Fruit fly (Drosophila melanogaster) whole organism, embryonic: ENCODE data around the gene CG8814.
A peak's percentile ranks its signal among the peaks of the same experiment; 100 is the strongest.

ENCODE experiments used
- ATbp ChIP-seq: fragments of 200-800 bp; sonication (Bioruptor generic); optimal IDR thresholded peaks from 2 replicates; lab custom pipeline; 2017; ENCODE audit warnings: missing biosample characterization, mild to moderate bottlenecking, missing genetic modification characterization, missing genetic modification reagents
- BEAF-32 ChIP-seq: fragments of 200-800 bp; sonication (Bioruptor generic); optimal IDR thresholded peaks from 3 replicates; lab custom pipeline; 2017; ENCODE audit warnings: missing biosample characterization, missing genetic modification characterization, mild to moderate bottlenecking, moderate library complexity, missing genetic modification reagents
- C15 ChIP-seq: fragments of 200-800 bp; sonication (Bioruptor generic); IDR thresholded peaks from 3 replicates; pipeline ENCODE4 v1.3.6; 2022; ENCODE audit warnings: missing biosample characterization, missing genetic modification characterization
- CG1024 ChIP-seq: fragments of 200-800 bp; sonication (Bioruptor generic); IDR thresholded peaks from 2 replicates; pipeline ENCODE4 v1.3.6; 2022; ENCODE audit warnings: missing biosample characterization, missing genetic modification characterization
- CG10431 ChIP-seq: fragments of 200-800 bp; sonication (Bioruptor generic); optimal IDR thresholded peaks from 3 replicates; lab custom pipeline; 2018; ENCODE audit warnings: missing biosample characterization, mild to moderate bottlenecking, missing genetic modification characterization
- CG11504 ChIP-seq: fragments of 200-800 bp; sonication (Bioruptor generic); optimal IDR thresholded peaks from 3 replicates; lab custom pipeline; 2019; ENCODE audit warnings: missing biosample characterization, mild to moderate bottlenecking, missing genetic modification characterization, moderate library complexity
- CG11695 ChIP-seq: fragments of 200-800 bp; sonication (Bioruptor generic); IDR thresholded peaks from 3 replicates; pipeline ENCODE4 v1.3.6; 2022; ENCODE audit warnings: missing biosample characterization, missing genetic modification characterization
- CG12155 ChIP-seq: fragments of 200-800 bp; sonication (Bioruptor generic); optimal IDR thresholded peaks from 3 replicates; lab custom pipeline; 2016; ENCODE audit warnings: missing biosample characterization, missing genetic modification characterization
- CG12769 ChIP-seq: fragments of 200-800 bp; sonication (Bioruptor generic); optimal IDR thresholded peaks from 2 replicates; lab custom pipeline; 2019; ENCODE audit warnings: missing biosample characterization, mild to moderate bottlenecking, missing genetic modification characterization, moderate library complexity
- CG13424 ChIP-seq: fragments of 200-800 bp; sonication (Bioruptor generic); optimal IDR thresholded peaks from 2 replicates; lab custom pipeline; 2019; ENCODE audit warnings: missing biosample characterization, mild to moderate bottlenecking, missing genetic modification characterization, moderate library complexity
- CG13624 ChIP-seq: fragments of 200-800 bp; sonication (Bioruptor generic); optimal IDR thresholded peaks from 2 replicates; lab custom pipeline; 2016; ENCODE audit warnings: missing biosample characterization, missing genetic modification characterization
- CG13775 ChIP-seq: fragments of 200-800 bp; sonication (Bioruptor generic); optimal IDR thresholded peaks from 3 replicates; lab custom pipeline; 2017; ENCODE audit warnings: missing biosample characterization, mild to moderate bottlenecking, missing genetic modification characterization
- CG18262 ChIP-seq: fragments of 200-800 bp; optimal IDR thresholded peaks from 3 replicates; lab custom pipeline; 2019; ENCODE audit warnings: missing biosample characterization, mild to moderate bottlenecking, missing genetic modification characterization, moderate library complexity
- CG18476 ChIP-seq: fragments of 200-800 bp; sonication (Bioruptor generic); optimal IDR thresholded peaks from 2 replicates; lab custom pipeline; 2016; ENCODE audit warnings: missing biosample characterization, mild to moderate bottlenecking, missing genetic modification characterization
- CG2120 ChIP-seq: fragments of 200-800 bp; sonication (Bioruptor generic); optimal IDR thresholded peaks from 3 replicates; lab custom pipeline; 2016; ENCODE audit warnings: missing biosample characterization, missing genetic modification characterization
- CG30403 ChIP-seq: fragments of 200-800 bp; sonication (Bioruptor generic); optimal IDR thresholded peaks from 3 replicates; lab custom pipeline; 2016; ENCODE audit warnings: missing biosample characterization, missing genetic modification characterization
- CG31365 ChIP-seq: fragments of 200-800 bp; sonication (Bioruptor generic); optimal IDR thresholded peaks from 2 replicates; lab custom pipeline; 2018; ENCODE audit warnings: missing biosample characterization, mild to moderate bottlenecking, missing genetic modification characterization
- CG6854 ChIP-seq: fragments of 200-800 bp; sonication (Bioruptor generic); optimal IDR thresholded peaks from 3 replicates; lab custom pipeline; 2017; ENCODE audit warnings: missing biosample characterization, mild to moderate bottlenecking, missing genetic modification characterization
- CG7372 ChIP-seq: fragments of 200-800 bp; sonication (Bioruptor generic); IDR thresholded peaks from 2 replicates; pipeline ENCODE4 v1.3.6; 2022; ENCODE audit warnings: missing biosample characterization, missing genetic modification characterization
- CG9797 ChIP-seq: fragments of 200-800 bp; sonication (Bioruptor generic); optimal IDR thresholded peaks from 3 replicates; lab custom pipeline; 2018; ENCODE audit warnings: missing biosample characterization, mild to moderate bottlenecking, missing genetic modification characterization
- E2f2 ChIP-seq: fragments of 200-800 bp; sonication (Bioruptor generic); IDR thresholded peaks from 2 replicates; pipeline ENCODE4 v1.3.6; 2022; ENCODE audit warnings: missing biosample characterization, missing genetic modification characterization
- Gug ChIP-seq: fragments of 200-800 bp; sonication (Bioruptor generic); IDR thresholded peaks from 4 replicates; pipeline ENCODE4 v1.3.6; 2022; ENCODE audit warnings: missing biosample characterization, missing genetic modification characterization
- HLH3B ChIP-seq: fragments of 200-800 bp; sonication (Bioruptor generic); IDR thresholded peaks from 2 replicates; pipeline ENCODE4 v1.3.6; 2022; ENCODE audit warnings: missing biosample characterization, missing genetic modification characterization
- Hr78 ChIP-seq, 2 experiments: fragments of 200-800 bp in 1 of 2; fragments of >200 bp in 1 of 2; sonication (Bioruptor generic) in 1 of 2; optimal IDR thresholded peaks; 2 replicates each; lab custom pipeline; 2017 to 2019; ENCODE audit warnings: missing biosample characterization in 2 of 2, missing genetic modification characterization in 2 of 2, mild to moderate bottlenecking in 1 of 2, moderate library complexity in 1 of 2
- Lim3 ChIP-seq: fragments of 200-800 bp; sonication (Bioruptor generic); IDR thresholded peaks from 2 replicates; pipeline ENCODE4 v1.3.6; 2022; ENCODE audit warnings: missing biosample characterization, missing genetic modification characterization
- Lpt ChIP-seq: fragments of >200 bp; optimal IDR thresholded peaks from 2 replicates; lab custom pipeline; 2018; ENCODE audit warnings: missing biosample characterization, missing genetic modification characterization
- MESR4 ChIP-seq: fragments of 200-800 bp; sonication (Bioruptor generic); optimal IDR thresholded peaks from 2 replicates; lab custom pipeline; 2018; ENCODE audit warnings: missing biosample characterization, mild to moderate bottlenecking, missing genetic modification characterization, moderate library complexity
- Mrtf ChIP-seq: fragments of 200-800 bp; sonication (Bioruptor generic); IDR thresholded peaks from 3 replicates; pipeline ENCODE4 v1.3.6; 2022; ENCODE audit warnings: missing biosample characterization, missing genetic modification characterization
- Oli ChIP-seq: fragments of 200-800 bp; sonication (Bioruptor generic); optimal IDR thresholded peaks from 2 replicates; lab custom pipeline; 2018; ENCODE audit warnings: missing biosample characterization, mild to moderate bottlenecking, missing genetic modification characterization, moderate library complexity
- Ptx1 ChIP-seq: fragments of 200-800 bp; sonication (Bioruptor generic); IDR thresholded peaks from 2 replicates; pipeline ENCODE4 v1.3.6; 2022; ENCODE audit warnings: missing biosample characterization, missing genetic modification characterization
- Side ChIP-seq: fragments of 200-800 bp; sonication (Bioruptor generic); optimal IDR thresholded peaks from 2 replicates; lab custom pipeline; 2016; ENCODE audit warnings: missing biosample characterization, missing genetic modification characterization
- Sox100B ChIP-seq: fragments of 200-800 bp; sonication (Bioruptor generic); optimal IDR thresholded peaks from 3 replicates; lab custom pipeline; 2018; ENCODE audit warnings: missing biosample characterization, mild to moderate bottlenecking, missing genetic modification characterization
- btn ChIP-seq: fragments of 200-800 bp; sonication (Bioruptor generic); optimal IDR thresholded peaks from 2 replicates; lab custom pipeline; 2016; ENCODE audit warnings: missing biosample characterization, missing genetic modification characterization
- chif ChIP-seq, 2 experiments: fragments of 200-800 bp; sonication (Bioruptor generic); optimal IDR thresholded peaks; 3 replicates each; lab custom pipeline; 2016; ENCODE audit warnings: missing biosample characterization in 2 of 2, missing genetic modification characterization in 2 of 2
- crc ChIP-seq: fragments of 200-800 bp; sonication (Bioruptor generic); optimal IDR thresholded peaks from 2 replicates; lab custom pipeline; 2016; ENCODE audit warnings: missing biosample characterization, missing genetic modification characterization
- dmrt99B ChIP-seq: fragments of 200-800 bp; sonication (Bioruptor generic); optimal IDR thresholded peaks from 2 replicates; lab custom pipeline; 2018; ENCODE audit warnings: missing biosample characterization, mild to moderate bottlenecking, missing genetic modification characterization, moderate library complexity
- esg ChIP-seq: fragments of 200-800 bp; sonication (Bioruptor generic); conservative IDR thresholded peaks from 2 replicates; pipeline ENCODE4 v1.3.6; 2022; ENCODE audit warnings: missing biosample characterization, missing genetic modification characterization
- grau ChIP-seq: fragments of 200-800 bp; optimal IDR thresholded peaks from 3 replicates; lab custom pipeline; 2019; ENCODE audit warnings: missing biosample characterization, mild to moderate bottlenecking, missing genetic modification characterization, moderate library complexity
- ind ChIP-seq: fragments of 200-800 bp; sonication (Bioruptor generic); optimal IDR thresholded peaks from 3 replicates; lab custom pipeline; 2016; ENCODE audit warnings: missing biosample characterization, missing genetic modification characterization
- lov ChIP-seq, 2 experiments: fragments of 200-800 bp in 1 of 2; fragments of >200 bp in 1 of 2; sonication (Bioruptor generic) in 1 of 2; IDR thresholded peaks in 1 of 2; optimal IDR thresholded peaks in 1 of 2; 2 replicates in 1 of 2; 3 replicates in 1 of 2; pipeline versions ENCODE4 v1.3.6 to Lab custom; 2017 to 2022; ENCODE audit warnings: missing biosample characterization in 1 of 2, missing genetic modification characterization in 1 of 2
- pnt ChIP-seq: fragments of 200-800 bp; sonication (Bioruptor generic); optimal IDR thresholded peaks from 3 replicates; lab custom pipeline; 2016; ENCODE audit warnings: missing biosample characterization, missing genetic modification characterization
- pum ChIP-seq: fragments of 200-800 bp; sonication (Bioruptor generic); optimal IDR thresholded peaks from 2 replicates; lab custom pipeline; 2016; ENCODE audit warnings: missing biosample characterization, missing genetic modification characterization
- repo ChIP-seq: fragments of 200-800 bp; sonication (Bioruptor generic); optimal IDR thresholded peaks from 2 replicates; lab custom pipeline; 2016; ENCODE audit warnings: missing biosample characterization, missing genetic modification characterization
- sd ChIP-seq: fragments of 200-800 bp; sonication (Bioruptor generic); optimal IDR thresholded peaks from 3 replicates; lab custom pipeline; 2018; ENCODE audit warnings: missing biosample characterization, mild to moderate bottlenecking, missing genetic modification characterization, moderate library complexity
- seq ChIP-seq: fragments of 200-800 bp; sonication (Bioruptor generic); IDR thresholded peaks from 2 replicates; pipeline ENCODE4 v1.3.6; 2022; ENCODE audit warnings: missing biosample characterization, missing genetic modification characterization
- tin ChIP-seq: fragments of 200-800 bp; sonication (Bioruptor generic); optimal IDR thresholded peaks from 3 replicates; lab custom pipeline; 2016; ENCODE audit warnings: missing biosample characterization, missing genetic modification characterization
- tll ChIP-seq, 2 experiments: fragments of 200-800 bp in 1 of 2; fragments of >200 bp in 1 of 2; sonication (Bioruptor generic) in 1 of 2; optimal IDR thresholded peaks; 2 replicates each; lab custom pipeline; 2017 to 2019; ENCODE audit warnings: missing biosample characterization in 2 of 2, missing genetic modification characterization in 2 of 2, mild to moderate bottlenecking in 1 of 2, moderate library complexity in 1 of 2
- zf30C ChIP-seq: fragments of 200-800 bp; sonication (Bioruptor generic); optimal IDR thresholded peaks from 3 replicates; lab custom pipeline; 2018; ENCODE audit warnings: missing biosample characterization, mild to moderate bottlenecking, missing genetic modification characterization

Gene CG8814

DNA sequence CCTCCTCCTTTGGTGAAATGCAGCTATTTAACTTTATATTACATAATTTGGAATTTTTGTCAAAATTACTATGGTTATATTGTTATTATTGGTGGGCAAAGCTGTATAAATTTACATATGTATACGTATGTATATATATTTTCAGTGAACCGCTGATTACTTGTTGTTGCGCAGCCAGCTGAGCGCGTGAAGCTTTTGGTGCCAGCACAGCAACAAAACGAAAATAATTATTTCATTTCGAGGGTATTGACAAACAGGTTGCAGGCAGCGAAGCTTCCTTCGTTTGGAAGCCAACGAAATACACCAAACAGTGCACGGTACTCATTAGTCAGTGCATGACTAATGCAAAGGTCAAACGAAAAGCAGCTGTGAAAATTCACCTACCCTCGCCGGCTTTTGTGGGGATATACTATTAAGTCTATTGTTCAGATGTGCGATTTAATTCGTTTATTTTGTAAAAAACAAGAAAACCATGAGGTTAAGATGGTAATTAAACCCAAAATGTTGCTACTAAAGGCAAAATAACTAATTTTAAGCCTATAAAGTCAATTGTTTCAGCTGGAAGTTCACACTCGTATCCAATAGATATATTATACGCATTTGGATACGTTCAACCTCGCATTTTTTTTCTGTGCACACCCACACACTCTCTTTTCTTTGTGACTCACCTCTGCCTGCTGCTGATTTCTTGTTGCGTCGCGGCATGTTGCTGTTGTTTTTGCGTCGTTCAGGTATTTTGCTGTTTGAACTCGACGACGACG lies 1.5 kb upstream of the CG8814 start (continued):
- TF ChIP-seq CG11695 (GFP tag; lab: Robert Waterston, UW) (0 out of 3 replicates have a peak, but pooled peaks have one; percentile 49), Gug (GFP tag; lab: Robert Waterston, UW) (peak; percentile 9; the same call in 1 of the 4 replicates), CG1024 (GFP tag; lab: Robert Waterston, UW) (0 out of 2 replicates have a peak, but pooled peaks have one; percentile 23), tin (peak; percentile 39), Hr78 (GFP tag; optimal IDR thresholded peaks at IDR 0.05; lab: Kevin White, UChicago) (peak in 1 of 2 experiments; percentile 66), pum (peak; percentile 12), CG31365 (no peak), CG11504 (tag; lab: Kevin White, UChicago) (peak; percentile 39), CG6854 (GFP tag; lab: Kevin White, UChicago) (peak; percentile 65), CG7372 (GFP tag; lab: Robert Waterston, UW) (no peak), C15 (GFP tag; lab: Robert Waterston, UW) (no peak), CG10431 (GFP tag; lab: Kevin White, UChicago) (no peak), repo (GFP tag; lab: Kevin White, UChicago) (no peak), Lim3 (GFP tag; lab: Robert Waterston, UW) (no peak), CG12769 (no peak), CG18262 (tag; lab: Kevin White, UChicago) (peak; percentile 1), seq (GFP tag; lab: Robert Waterston, UW) (0 out of 2 replicates have a peak, but pooled peaks have one; percentile 30), CG9797 (GFP tag; lab: Kevin White, UChicago) (no peak), CG2120 (peak; percentile 51), crc (GFP tag; lab: Kevin White, UChicago) (peak; percentile 22), HLH3B (GFP tag; lab: Robert Waterston, UW) (0 out of 2 replicates have a peak, but pooled peaks have one; percentile 34), CG13424 (tag; lab: Kevin White, UChicago) (peak; percentile 8), sd (tag; lab: Kevin White, UChicago) (peak; percentile 23), CG18476 (GFP tag; lab: Kevin White, UChicago) (no peak), Lpt (no peak), grau (peak; percentile 12), pnt (GFP tag; lab: Kevin White, UChicago) (no peak), tll (GFP tag; optimal IDR thresholded peaks at IDR 0.05; lab: Kevin White, UChicago) (peak in 1 of 2 experiments; percentile 49), esg (no peak), Mrtf (GFP tag; lab: Robert Waterston, UW) (peak; percentile 42; the same call in 1 of the 3 replicates), BEAF-32 (no peak), Ptx1 (peak; percentile 44; the same call in 1 of the 2 replicates), Sox100B (peak; percentile 26), lov (optimal IDR thresholded peaks at IDR 0.05; lab: Kevin White, UChicago) (no peak), lov (GFP tag; IDR thresholded peaks at IDR 0.05; lab: Robert Waterston, UW) (no peak), Oli (tag; lab: Kevin White, UChicago) (peak; percentile 16), E2f2 (peak; percentile 10; the same call in 1 of the 2 replicates), CG13775 (GFP tag; lab: Kevin White, UChicago) (peak; percentile 20), dmrt99B (peak; percentile 33), ind (GFP tag; lab: Kevin White, UChicago) (peak; percentile 14), Side (GFP tag; lab: Kevin White, UChicago) (peak; percentile 17), CG12155 (GFP tag; lab: Kevin White, UChicago) (peak; percentile 1), CG30403 (GFP tag; lab: Kevin White, UChicago) (peak; percentile 33), chif (GFP tag; optimal IDR thresholded peaks at IDR 0.05; lab: Kevin White, UChicago) (peak in 1 of 2 experiments; percentile 19), zf30C (peak; percentile 79), btn (GFP tag; lab: Kevin White, UChicago) (no peak), MESR4 (GFP tag; lab: Kevin White, UChicago) (no peak), CG13624 (GFP tag; lab: Kevin White, UChicago) (peak; percentile 6), ATbp (GFP tag; lab: Kevin White, UChicago) (peak; percentile 7)
